Fruit fly (Drosophila melanogaster): ENCODE data around the gene CG31088.
A peak's percentile ranks its signal among the peaks of the same experiment; 100 is the strongest.

DNA sequence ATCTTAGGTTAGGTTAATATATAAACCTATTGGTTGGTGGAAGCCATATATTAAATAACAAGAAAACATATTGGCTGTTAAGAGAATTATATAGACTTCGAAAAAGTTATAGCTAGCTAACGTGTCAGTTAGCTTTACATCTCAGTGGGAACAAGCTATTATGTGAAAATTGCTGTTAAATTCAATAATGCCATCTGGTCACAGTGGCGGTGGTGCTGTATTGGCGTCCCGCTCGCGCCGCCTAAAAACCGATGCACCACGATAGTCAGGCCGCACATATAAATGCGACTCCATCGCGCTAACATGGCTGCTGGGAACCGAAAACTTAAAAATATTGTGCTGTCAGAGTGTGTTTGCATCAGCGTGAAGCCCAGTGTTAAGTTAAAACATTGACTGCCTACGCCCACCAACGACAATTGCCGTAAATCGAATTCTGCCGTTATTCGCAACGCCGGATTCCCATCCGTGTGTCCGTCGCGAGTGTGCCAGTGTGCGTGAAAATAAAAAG lies 22.3 kb upstream of the CG31088 start, which contains the start of gene Hel89B:
- TF ChIP-seq CG16779 (tag; optimal IDR thresholded peaks at IDR 0.05) (no peak), CG7368 (GFP tag; optimal IDR thresholded peaks at IDR 0.05) (no peak), CG4318 (GFP tag; optimal IDR thresholded peaks at IDR 0.05) (no peak), CG9139 (GFP tag; optimal IDR thresholded peaks at IDR 0.05) (no peak), Blimp-1 (GFP tag; optimal IDR thresholded peaks at IDR 0.05) (no peak), CG11762 (GFP tag; optimal IDR thresholded peaks at IDR 0.05; ENCODE audit: insufficient read depth) (no peak), CG3919 (GFP tag; optimal IDR thresholded peaks at IDR 0.05) (no peak), achi (GFP tag; optimal IDR thresholded peaks at IDR 0.05) (peak; percentile 63), Smox (GFP tag; optimal IDR thresholded peaks at IDR 0.05) (peak; percentile 44)
